Worm (Caenorhabditis elegans): ENCODE measurements around the gene F16F9.1.

Gene F16F9.1

ce11 chrX:8473468-8473867, 27.3 kb downstream of the F16F9.1 start:
- TF ChIP-seq klf-2 (GFP tag; conservative IDR thresholded peaks at IDR 0.05) (no peak), tab-1 (GFP tag; IDR thresholded peaks at IDR 0.05) (no peak), cog-1 (tag; optimal IDR thresholded peaks at IDR 0.05) (no peak), med-1 (GFP tag; optimal IDR thresholded peaks at IDR 0.05; ENCODE audit: insufficient read depth) (no peak), ref-1 (GFP tag; conservative IDR thresholded peaks at IDR 0.05) (no peak), ztf-29 (GFP tag; IDR thresholded peaks at IDR 0.05) (no peak), flt-1 (GFP tag; IDR thresholded peaks at IDR 0.05) (no peak), ztf-23 (GFP tag; IDR thresholded peaks at IDR 0.05) (no peak), T22C8.4 (GFP tag; IDR thresholded peaks at IDR 0.05) (no peak)

ce11 chrX:8475142-8475541, 28.9 kb downstream of the F16F9.1 start:
- TF ChIP-seq cog-1 (tag; optimal IDR thresholded peaks at IDR 0.05) (no peak), ztf-23 (GFP tag; IDR thresholded peaks at IDR 0.05) (no peak), ref-1 (GFP tag; conservative IDR thresholded peaks at IDR 0.05) (no peak), klf-2 (GFP tag; conservative IDR thresholded peaks at IDR 0.05) (no peak), med-1 (GFP tag; optimal IDR thresholded peaks at IDR 0.05; ENCODE audit: insufficient read depth) (no peak), ztf-29 (GFP tag; IDR thresholded peaks at IDR 0.05) (no peak), T22C8.4 (GFP tag; IDR thresholded peaks at IDR 0.05) (no peak), flt-1 (GFP tag; IDR thresholded peaks at IDR 0.05) (no peak), tab-1 (GFP tag; IDR thresholded peaks at IDR 0.05) (no peak)

- TF ChIP-seq cog-1 (tag; optimal IDR thresholded peaks at IDR 0.05), result no peak
- no peak for TF ChIP-seq flt-1 (GFP tag; IDR thresholded peaks at IDR 0.05)
- TF ChIP-seq T22C8.4 (GFP tag; IDR thresholded peaks at IDR 0.05), result no peak
Measured at ce11 chrX:8475759-8476228, 29.6 kb downstream of the F16F9.1 start, which contains the start of gene nhr-14. TSS of gene nhr-14 (minus strand) at chrX:8476178.

- TF ChIP-seq flt-1 (GFP tag; IDR thresholded peaks at IDR 0.05) (no peak), tab-1 (GFP tag; IDR thresholded peaks at IDR 0.05) (no peak), cog-1 (tag; optimal IDR thresholded peaks at IDR 0.05) (no peak), med-1 (GFP tag; optimal IDR thresholded peaks at IDR 0.05; ENCODE audit: insufficient read depth) (no peak), T22C8.4 (GFP tag; IDR thresholded peaks at IDR 0.05) (no peak), ref-1 (GFP tag; conservative IDR thresholded peaks at IDR 0.05) (no peak), klf-2 (GFP tag; conservative IDR thresholded peaks at IDR 0.05) (no peak), ztf-29 (GFP tag; IDR thresholded peaks at IDR 0.05) (no peak), ztf-23 (GFP tag; IDR thresholded peaks at IDR 0.05) (no peak)
Measured at ce11 chrX:8476308-8476707, 30.1 kb downstream of the F16F9.1 start.

- no peak for TF ChIP-seq ztf-23 (GFP tag; IDR thresholded peaks at IDR 0.05)
- no peak for TF ChIP-seq klf-2 (GFP tag; conservative IDR thresholded peaks at IDR 0.05)
- no peak for TF ChIP-seq flt-1 (GFP tag; IDR thresholded peaks at IDR 0.05)
- no peak for TF ChIP-seq med-1 (GFP tag; optimal IDR thresholded peaks at IDR 0.05; ENCODE audit: insufficient read depth)
- TF ChIP-seq cog-1 (tag; optimal IDR thresholded peaks at IDR 0.05), result no peak
- no peak for TF ChIP-seq T22C8.4 (GFP tag; IDR thresholded peaks at IDR 0.05)
- no peak for TF ChIP-seq ref-1 (GFP tag; conservative IDR thresholded peaks at IDR 0.05)
- no peak for TF ChIP-seq tab-1 (GFP tag; IDR thresholded peaks at IDR 0.05)
- TF ChIP-seq ztf-29 (GFP tag; IDR thresholded peaks at IDR 0.05), result no peak
Measured at ce11 chrX:8477048-8477806, 31.0 kb downstream of the F16F9.1 start.

- no peak for TF ChIP-seq tab-1 (GFP tag; IDR thresholded peaks at IDR 0.05)
- TF ChIP-seq cog-1 (tag; optimal IDR thresholded peaks at IDR 0.05), result no peak
Measured at ce11 chrX:8479050-8479449, 32.8 kb downstream of the F16F9.1 start.

- TF ChIP-seq ztf-29 (GFP tag; IDR thresholded peaks at IDR 0.05) (no peak), med-1 (GFP tag; optimal IDR thresholded peaks at IDR 0.05; ENCODE audit: insufficient read depth) (no peak), T22C8.4 (GFP tag; IDR thresholded peaks at IDR 0.05) (no peak), klf-2 (GFP tag; conservative IDR thresholded peaks at IDR 0.05) (no peak), ref-1 (GFP tag; conservative IDR thresholded peaks at IDR 0.05) (no peak), cog-1 (tag; optimal IDR thresholded peaks at IDR 0.05) (no peak)
Measured at ce11 chrX:8481716-8482115, 35.5 kb downstream of the F16F9.1 start.

ce11 chrX:8483951-8484350, 37.7 kb downstream of the F16F9.1 start:
- no peak for TF ChIP-seq ztf-23 (GFP tag; IDR thresholded peaks at IDR 0.05)
- TF ChIP-seq ztf-29 (GFP tag; IDR thresholded peaks at IDR 0.05), result no peak

ce11 chrX:8485392-8485791, 39.2 kb downstream of the F16F9.1 start:
- no peak for TF ChIP-seq cog-1 (tag; optimal IDR thresholded peaks at IDR 0.05)
- no peak for TF ChIP-seq tab-1 (GFP tag; IDR thresholded peaks at IDR 0.05)
- no peak for TF ChIP-seq med-1 (GFP tag; optimal IDR thresholded peaks at IDR 0.05; ENCODE audit: insufficient read depth)
- TF ChIP-seq ztf-23 (GFP tag; IDR thresholded peaks at IDR 0.05), result no peak
- no peak for TF ChIP-seq flt-1 (GFP tag; IDR thresholded peaks at IDR 0.05)
- no peak for TF ChIP-seq ref-1 (GFP tag; conservative IDR thresholded peaks at IDR 0.05)
- no peak for TF ChIP-seq ztf-29 (GFP tag; IDR thresholded peaks at IDR 0.05)
- no peak for TF ChIP-seq T22C8.4 (GFP tag; IDR thresholded peaks at IDR 0.05)
- no peak for TF ChIP-seq klf-2 (GFP tag; conservative IDR thresholded peaks at IDR 0.05)

- TF ChIP-seq klf-2 (GFP tag; conservative IDR thresholded peaks at IDR 0.05) (no peak), ztf-29 (GFP tag; IDR thresholded peaks at IDR 0.05) (no peak)
Measured at ce11 chrX:8489415-8489814, 43.2 kb downstream of the F16F9.1 start.

ce11 chrX:8489886-8490285, 43.7 kb downstream of the F16F9.1 start:
- TF ChIP-seq cog-1 (tag; optimal IDR thresholded peaks at IDR 0.05) (no peak), flt-1 (GFP tag; IDR thresholded peaks at IDR 0.05) (no peak), klf-2 (GFP tag; conservative IDR thresholded peaks at IDR 0.05) (no peak), ztf-23 (GFP tag; IDR thresholded peaks at IDR 0.05) (no peak), T22C8.4 (GFP tag; IDR thresholded peaks at IDR 0.05) (no peak), ref-1 (GFP tag; conservative IDR thresholded peaks at IDR 0.05) (no peak), ztf-29 (GFP tag; IDR thresholded peaks at IDR 0.05) (no peak)
